Fruit fly (Drosophila melanogaster): ENCODE measurements around the gene TfIIA-L.

The TfIIA-L gene

dm6 chr3R:27244742-27245400 lies 6.0 kb upstream of the TfIIA-L start, which contains the start of gene CG18766 (continued):
- TF ChIP-seq BEAF-32 (GFP tag; optimal IDR thresholded peaks at IDR 0.05): peak; percentile 41
- peak; percentile 7 for TF ChIP-seq dmrt11E (tag; optimal IDR thresholded peaks at IDR 0.05)
- peak; percentile 57 for TF ChIP-seq sens (GFP tag)
- peak; percentile 88 for TF ChIP-seq HmgZ (tag; optimal IDR thresholded peaks at IDR 0.05)
- 0 out of 2 replicates have a peak, but pooled peaks have one; percentile 54 for TF ChIP-seq aop (GFP tag; IDR thresholded peaks at IDR 0.05)
- peak; percentile 32 for TF ChIP-seq CG7745 (tag; optimal IDR thresholded peaks at IDR 0.05)
- peak; percentile 10; the same call in 1 of the 2 replicates for TF ChIP-seq Drgx (GFP tag; IDR thresholded peaks at IDR 0.05)
- TF ChIP-seq CG15696 (tag; optimal IDR thresholded peaks at IDR 0.05): peak; percentile 16
- peak; percentile 69 for TF ChIP-seq CG3847 (GFP tag; IDR thresholded peaks at IDR 0.05)
- 0 out of 3 replicates have a peak, but pooled peaks have one; percentile 19 for TF ChIP-seq ken (GFP tag; IDR thresholded peaks at IDR 0.05)
- peak; percentile 39 for TF ChIP-seq CG2116 (GFP tag; optimal IDR thresholded peaks at IDR 0.05)
- peak; percentile 13 for TF ChIP-seq Camta (GFP tag; optimal IDR thresholded peaks at IDR 0.05)
- peak; percentile 58 for TF ChIP-seq D19A (tag; optimal IDR thresholded peaks at IDR 0.05)
- peak in 1 of 2 experiments; percentile 10 for TF ChIP-seq dpn (GFP tag; optimal IDR thresholded peaks at IDR 0.05)
- peak; percentile 92 for TF ChIP-seq E2f2 (GFP tag; IDR thresholded peaks at IDR 0.05)
- peak; percentile 20 for TF ChIP-seq her (GFP tag; optimal IDR thresholded peaks at IDR 0.05)
- TF ChIP-seq scrt (GFP tag; optimal IDR thresholded peaks at IDR 0.05): peak; percentile 99
- TF ChIP-seq unc-4 (GFP tag; IDR thresholded peaks at IDR 0.05; ENCODE audit: partially characterized antibody): no peak
- peak; percentile 12 for TF ChIP-seq CG18011 (GFP tag; optimal IDR thresholded peaks at IDR 0.05)
- peak; percentile 99 for TF ChIP-seq sug (tag; optimal IDR thresholded peaks at IDR 0.05)
- peak; percentile 51 for TF ChIP-seq CG32767 (GFP tag; IDR thresholded peaks at IDR 0.05)
- peak; percentile 55 for TF ChIP-seq CG10543 (GFP tag; optimal IDR thresholded peaks at IDR 0.05)
- TF ChIP-seq CG4360 (GFP tag; IDR thresholded peaks at IDR 0.05): no peak
- TF ChIP-seq lilli (GFP tag; optimal IDR thresholded peaks at IDR 0.05): peak; percentile 39
- TF ChIP-seq CG10979 (tag; optimal IDR thresholded peaks at IDR 0.05): peak; percentile 5
- peak; percentile 9 for TF ChIP-seq NfI (GFP tag; optimal IDR thresholded peaks at IDR 0.05)
- no peak for TF ChIP-seq Hr39 (optimal IDR thresholded peaks at IDR 0.05)
- TF ChIP-seq Kr (GFP tag; optimal IDR thresholded peaks at IDR 0.05): no peak
- TF ChIP-seq Mrtf (GFP tag; IDR thresholded peaks at IDR 0.05): no peak

dm6 chr3R:27245401-27245757 lies 5.5 kb upstream of the TfIIA-L start:
- TF ChIP-seq exex (tag; optimal IDR thresholded peaks at IDR 0.05): no peak
- TF ChIP-seq Camta (GFP tag; optimal IDR thresholded peaks at IDR 0.05): no peak
- TF ChIP-seq Sin3A (optimal IDR thresholded peaks at IDR 0.05): peak; percentile 0
- peak; percentile 92 for TF ChIP-seq CG4360 (GFP tag; IDR thresholded peaks at IDR 0.05)
- TF ChIP-seq CG17361 (GFP tag; IDR thresholded peaks at IDR 0.05): no peak
- no peak for TF ChIP-seq CG15269 (tag; optimal IDR thresholded peaks at IDR 0.05)
- TF ChIP-seq chinmo (GFP tag; IDR thresholded peaks at IDR 0.05; ENCODE audit: partially characterized antibody): peak; percentile 89; the same call in 3 of the 4 replicates
- no peak for TF ChIP-seq gt (GFP tag; IDR thresholded peaks at IDR 0.05)
- TF ChIP-seq CG9437 (GFP tag; optimal IDR thresholded peaks at IDR 0.05): no peak
- 0 out of 3 replicates have a peak, but pooled peaks have one; percentile 33 for TF ChIP-seq CG34224 (GFP tag; IDR thresholded peaks at IDR 0.05; ENCODE audit: partially characterized antibody)
- no peak for TF ChIP-seq tna (GFP tag; IDR thresholded peaks at IDR 0.05; ENCODE audit: partially characterized antibody)
- TF ChIP-seq abd-A (tag; optimal IDR thresholded peaks at IDR 0.05): peak; percentile 26
- no peak for TF ChIP-seq cad (GFP tag; optimal IDR thresholded peaks at IDR 0.05)
- TF ChIP-seq CG6791 (GFP tag; IDR thresholded peaks at IDR 0.05; ENCODE audit: partially characterized antibody): no peak
- TF ChIP-seq CG7839 (tag; optimal IDR thresholded peaks at IDR 0.05): no peak
- peak; percentile 27 for TF ChIP-seq Nf-YB (GFP tag; optimal IDR thresholded peaks at IDR 0.05)
- no peak for TF ChIP-seq CkIIα-i1 (GFP tag; IDR thresholded peaks at IDR 0.05)
- no peak for TF ChIP-seq CG30431 (GFP tag; optimal IDR thresholded peaks at IDR 0.05)
- TF ChIP-seq toy (GFP tag; IDR thresholded peaks at IDR 0.05): no peak
- no peak for TF ChIP-seq mirr (GFP tag; optimal IDR thresholded peaks at IDR 0.05)
- TF ChIP-seq MTF-1 (GFP tag; optimal IDR thresholded peaks at IDR 0.05; ENCODE audit: borderline replicate concordance): no peak
- TF ChIP-seq Elba2 (GFP tag; optimal IDR thresholded peaks at IDR 0.05): peak; percentile 39
- TF ChIP-seq CG11695 (GFP tag; IDR thresholded peaks at IDR 0.05): no peak
- TF ChIP-seq zfh2 (GFP tag; optimal IDR thresholded peaks at IDR 0.05): no peak

Data from whole organism, embryonic.